Fruit fly (Drosophila melanogaster) whole organism, embryonic: ENCODE measurements around the gene TwdlE.

Source experiments
- CG10431 ChIP-seq: fragments of 200-800 bp; sonication (Bioruptor generic); optimal IDR thresholded peaks from 3 replicates; lab custom pipeline; 2018; ENCODE audit warnings: missing biosample characterization, mild to moderate bottlenecking, missing genetic modification characterization
- CG11695 ChIP-seq: fragments of 200-800 bp; sonication (Bioruptor generic); IDR thresholded peaks from 3 replicates; pipeline ENCODE4 v1.3.6; 2022; ENCODE audit warnings: missing biosample characterization, missing genetic modification characterization
- CG12219 ChIP-seq: fragments of 200-800 bp; sonication (Bioruptor generic); optimal IDR thresholded peaks from 3 replicates; lab custom pipeline; 2018; ENCODE audit warnings: missing biosample characterization, mild to moderate bottlenecking, missing genetic modification characterization
- CG1529 ChIP-seq: fragments of 200-800 bp; sonication (Bioruptor generic); optimal IDR thresholded peaks from 3 replicates; lab custom pipeline; 2018; ENCODE audit warnings: missing biosample characterization, missing genetic modification characterization
- CG1602 ChIP-seq: fragments of 200-800 bp; sonication (Bioruptor generic); optimal IDR thresholded peaks from 3 replicates; lab custom pipeline; 2016; ENCODE audit warnings: missing biosample characterization, missing genetic modification characterization
- CG17829 ChIP-seq: fragments of 200-800 bp; optimal IDR thresholded peaks from 2 replicates; lab custom pipeline; 2019; ENCODE audit warnings: missing biosample characterization, mild to moderate bottlenecking, missing genetic modification characterization, moderate library complexity
- CG2875 ChIP-seq: fragments of 200-800 bp; sonication (Bioruptor generic); optimal IDR thresholded peaks from 2 replicates; lab custom pipeline; 2017; ENCODE audit warnings: missing biosample characterization, mild to moderate bottlenecking, missing genetic modification characterization, missing genetic modification reagents
- CG2889 ChIP-seq: fragments of 200-800 bp; sonication (Bioruptor generic); IDR thresholded peaks from 3 replicates; pipeline ENCODE4 v1.3.6; 2022; ENCODE audit warnings: missing biosample characterization, missing genetic modification characterization
- CG32767 ChIP-seq: fragments of 200-800 bp; sonication (Bioruptor generic); IDR thresholded peaks from 2 replicates; pipeline ENCODE4 v1.3.6; 2022; ENCODE audit warnings: missing biosample characterization, missing genetic modification characterization
- CG32772 ChIP-seq: fragments of 200-800 bp; sonication (Bioruptor generic); IDR thresholded peaks from 2 replicates; pipeline ENCODE4 v1.3.6; 2022; ENCODE audit warnings: missing biosample characterization, missing genetic modification characterization
- CG3847 ChIP-seq: fragments of 200-800 bp; sonication (Bioruptor generic); IDR thresholded peaks from 2 replicates; pipeline ENCODE4 v1.3.6; 2022; ENCODE audit warnings: missing biosample characterization, missing genetic modification characterization
- CG4854 ChIP-seq: fragments of 200-800 bp; sonication (Bioruptor generic); optimal IDR thresholded peaks from 2 replicates; lab custom pipeline; 2016; ENCODE audit warnings: missing biosample characterization, missing genetic modification characterization, inconsistent platforms
- CG6791 ChIP-seq: fragments of 200-800 bp; sonication (Bioruptor generic); IDR thresholded peaks from 3 replicates; pipeline ENCODE4 v1.3.6; 2022; ENCODE audit warnings: missing biosample characterization, missing genetic modification characterization; ENCODE audit not compliant: partially characterized antibody
- CG7928 ChIP-seq: fragments of 200-800 bp; sonication (Bioruptor generic); optimal IDR thresholded peaks from 2 replicates; lab custom pipeline; 2017; ENCODE audit warnings: missing biosample characterization, mild to moderate bottlenecking, missing genetic modification characterization
- CG7987 ChIP-seq: fragments of 200-800 bp; sonication (Bioruptor generic); optimal IDR thresholded peaks from 2 replicates; lab custom pipeline; 2018; ENCODE audit warnings: missing biosample characterization, mild to moderate bottlenecking, missing genetic modification characterization, moderate library complexity
- CG9932 ChIP-seq: fragments of 200-800 bp; sonication (Bioruptor generic); IDR thresholded peaks from 2 replicates; pipeline ENCODE4 v1.3.6; 2022; ENCODE audit warnings: missing biosample characterization, missing genetic modification characterization
- CTCF ChIP-seq: fragments of 200-800 bp; sonication (Bioruptor generic); optimal IDR thresholded peaks from 2 replicates; lab custom pipeline; 2017; ENCODE audit warnings: missing biosample characterization, mild to moderate bottlenecking, missing genetic modification characterization, moderate library complexity
- Dip3 ChIP-seq: fragments of 200-800 bp; sonication (Bioruptor generic); optimal IDR thresholded peaks from 3 replicates; lab custom pipeline; 2016; ENCODE audit warnings: missing biosample characterization, missing genetic modification characterization
- Drgx ChIP-seq: fragments of 200-800 bp; sonication (Bioruptor generic); IDR thresholded peaks from 2 replicates; pipeline ENCODE4 v1.3.6; 2022; ENCODE audit warnings: missing biosample characterization, missing genetic modification characterization
- HLH54F ChIP-seq: fragments of 200-800 bp; sonication (Bioruptor generic); optimal IDR thresholded peaks from 3 replicates; lab custom pipeline; 2016; ENCODE audit warnings: missing biosample characterization, missing genetic modification characterization
- Hr39 ChIP-seq: fragments of >200 bp; optimal IDR thresholded peaks from 2 replicates; lab custom pipeline; 2017
- Mrtf ChIP-seq: fragments of 200-800 bp; sonication (Bioruptor generic); IDR thresholded peaks from 3 replicates; pipeline ENCODE4 v1.3.6; 2022; ENCODE audit warnings: missing biosample characterization, missing genetic modification characterization
- Myb ChIP-seq: fragments of 200-800 bp; sonication (Bioruptor generic); optimal IDR thresholded peaks from 2 replicates; lab custom pipeline; 2016; ENCODE audit warnings: missing biosample characterization, missing genetic modification characterization
- Nf-YC ChIP-seq: fragments of 200-800 bp; optimal IDR thresholded peaks from 3 replicates; lab custom pipeline; 2019; ENCODE audit warnings: missing biosample characterization, mild to moderate bottlenecking, missing genetic modification characterization, moderate library complexity
- Rfx ChIP-seq: fragments of 200-800 bp; sonication (Bioruptor generic); IDR thresholded peaks from 2 replicates; pipeline ENCODE4 v1.3.6; 2022; ENCODE audit warnings: missing biosample characterization, missing genetic modification characterization
- Side ChIP-seq: fragments of 200-800 bp; sonication (Bioruptor generic); optimal IDR thresholded peaks from 2 replicates; lab custom pipeline; 2016; ENCODE audit warnings: missing biosample characterization, missing genetic modification characterization
- Six4 ChIP-seq: fragments of 200-800 bp; sonication (Bioruptor generic); optimal IDR thresholded peaks from 2 replicates; lab custom pipeline; 2016; ENCODE audit warnings: missing biosample characterization, missing genetic modification characterization
- Tbp ChIP-seq: fragments of >200 bp; optimal IDR thresholded peaks from 2 replicates; lab custom pipeline; 2018; ENCODE audit warnings: missing biosample characterization, missing genetic modification characterization
- br ChIP-seq: fragments of >200 bp; optimal IDR thresholded peaks from 2 replicates; lab custom pipeline; 2017
- chm ChIP-seq: fragments of 200-800 bp; sonication (Bioruptor generic); IDR thresholded peaks from 2 replicates; pipeline ENCODE4 v1.3.6; 2022; ENCODE audit warnings: missing biosample characterization, missing genetic modification characterization
- croc ChIP-seq: fragments of 200-800 bp; sonication (Bioruptor generic); conservative IDR thresholded peaks from 3 replicates; pipeline ENCODE4 v1.3.6; 2022; ENCODE audit warnings: missing biosample characterization, missing genetic modification characterization
- dmrt11E ChIP-seq: fragments of 200-800 bp; sonication (Bioruptor generic); optimal IDR thresholded peaks from 3 replicates; lab custom pipeline; 2018; ENCODE audit warnings: missing biosample characterization, mild to moderate bottlenecking, missing genetic modification characterization, moderate library complexity
- dpn ChIP-seq, 2 experiments: fragments of 200-800 bp; sonication (Bioruptor generic); optimal IDR thresholded peaks; 3 replicates each; lab custom pipeline; 2016; ENCODE audit warnings: missing biosample characterization in 2 of 2, missing genetic modification characterization in 2 of 2
- dysf ChIP-seq: fragments of 200-800 bp; sonication (Bioruptor generic); IDR thresholded peaks from 3 replicates; pipeline ENCODE4 v1.3.6; 2022; ENCODE audit warnings: missing biosample characterization, missing genetic modification characterization
- gcm ChIP-seq: fragments of 200-800 bp; sonication (Bioruptor generic); optimal IDR thresholded peaks from 2 replicates; lab custom pipeline; 2019; ENCODE audit warnings: missing biosample characterization, mild to moderate bottlenecking, missing genetic modification characterization, moderate library complexity
- her ChIP-seq: fragments of 200-800 bp; sonication (Bioruptor generic); optimal IDR thresholded peaks from 2 replicates; lab custom pipeline; 2016; ENCODE audit warnings: missing biosample characterization, missing genetic modification characterization
- jigr1 ChIP-seq: fragments of 200-800 bp; sonication (Bioruptor generic); IDR thresholded peaks from 3 replicates; pipeline ENCODE4 v1.3.6; 2022; ENCODE audit warnings: missing biosample characterization, missing genetic modification characterization
- klu ChIP-seq: fragments of 200-800 bp; sonication (Bioruptor generic); IDR thresholded peaks from 2 replicates; pipeline ENCODE4 v1.3.6; 2022; ENCODE audit warnings: missing biosample characterization, missing genetic modification characterization
- lmd ChIP-seq: fragments of 200-800 bp; sonication (Bioruptor generic); IDR thresholded peaks from 2 replicates; pipeline ENCODE4 v1.3.6; 2022; ENCODE audit warnings: missing biosample characterization, missing genetic modification characterization
- lola ChIP-seq, 3 experiments: fragments of >200 bp in 2 of 3; fragments of 200-800 bp in 1 of 3; sonication (Bioruptor generic) in 1 of 3; optimal IDR thresholded peaks; 2 replicates each; lab custom pipeline; 2017 to 2019; ENCODE audit warnings: missing biosample characterization in 3 of 3, missing genetic modification characterization in 3 of 3, mild to moderate bottlenecking in 1 of 3, moderate library complexity in 1 of 3
- mirr ChIP-seq: fragments of 200-800 bp; sonication (Bioruptor generic); optimal IDR thresholded peaks from 3 replicates; lab custom pipeline; 2018; ENCODE audit warnings: missing biosample characterization, mild to moderate bottlenecking, missing genetic modification characterization
- nom ChIP-seq: fragments of 200-800 bp; sonication (Bioruptor generic); optimal IDR thresholded peaks from 2 replicates; lab custom pipeline; 2017; ENCODE audit warnings: missing biosample characterization, missing genetic modification characterization, mild to moderate bottlenecking, moderate library complexity, missing genetic modification reagents
- phol ChIP-seq: fragments of 200-800 bp; sonication (Bioruptor generic); optimal IDR thresholded peaks from 3 replicates; lab custom pipeline; 2018; ENCODE audit warnings: missing biosample characterization, mild to moderate bottlenecking, missing genetic modification characterization, moderate library complexity
- ro ChIP-seq: fragments of 200-800 bp; sonication (Bioruptor generic); IDR thresholded peaks from 2 replicates; pipeline ENCODE4 v1.3.6; 2022; ENCODE audit warnings: missing biosample characterization, missing genetic modification characterization
- row ChIP-seq: fragments of 200-800 bp; sonication (Bioruptor generic); IDR thresholded peaks from 3 replicates; pipeline ENCODE4 v1.3.6; 2022; ENCODE audit warnings: missing biosample characterization, missing genetic modification characterization
- salm ChIP-seq: fragments of 200-800 bp; sonication (Bioruptor generic); optimal IDR thresholded peaks from 2 replicates; lab custom pipeline; 2018; ENCODE audit warnings: missing biosample characterization, mild to moderate bottlenecking, missing genetic modification characterization
- sd ChIP-seq: fragments of 200-800 bp; sonication (Bioruptor generic); optimal IDR thresholded peaks from 3 replicates; lab custom pipeline; 2018; ENCODE audit warnings: missing biosample characterization, mild to moderate bottlenecking, missing genetic modification characterization, moderate library complexity
- slou ChIP-seq: fragments of 200-800 bp; sonication (Bioruptor generic); optimal IDR thresholded peaks from 3 replicates; lab custom pipeline; 2016; ENCODE audit warnings: missing biosample characterization, missing genetic modification characterization
- sna ChIP-seq: fragments of 200-800 bp; sonication (Bioruptor generic); IDR thresholded peaks from 2 replicates; pipeline ENCODE4 v1.3.6; 2022; ENCODE audit warnings: missing biosample characterization, missing genetic modification characterization; ENCODE audit not compliant: partially characterized antibody
- sug ChIP-seq: fragments of 200-800 bp; optimal IDR thresholded peaks from 2 replicates; lab custom pipeline; 2019; ENCODE audit warnings: missing biosample characterization, mild to moderate bottlenecking, missing genetic modification characterization, moderate library complexity
- unpg ChIP-seq: fragments of 200-800 bp; sonication (Bioruptor generic); optimal IDR thresholded peaks from 3 replicates; lab custom pipeline; 2018; ENCODE audit warnings: missing biosample characterization, mild to moderate bottlenecking, missing genetic modification characterization, moderate library complexity
- wdn ChIP-seq: fragments of 200-800 bp; sonication (Bioruptor generic); IDR thresholded peaks from 2 replicates; pipeline ENCODE4 v1.3.6; 2022; ENCODE audit warnings: missing biosample characterization, missing genetic modification characterization

TwdlE gene

dm6 chr2L:7811249-7812002 is 49.2 kb downstream of the TwdlE start, which contains the start of gene LanB1 (continued):
- TF ChIP-seq lola (GFP tag; optimal IDR thresholded peaks at IDR 0.05; lab: Kevin White, UChicago): no peak
- TF ChIP-seq croc (GFP tag; lab: Robert Waterston, UW): no peak
- no peak for TF ChIP-seq Tbp (GFP tag; lab: Kevin White, UChicago)
- TF ChIP-seq CG9932 (GFP tag; lab: Robert Waterston, UW): no peak
- TF ChIP-seq her (GFP tag; lab: Kevin White, UChicago): peak; percentile 61
- TF ChIP-seq CG10431 (GFP tag; lab: Kevin White, UChicago): no peak
- no peak for TF ChIP-seq CG32772 (GFP tag; lab: Robert Waterston, UW)
- no peak for TF ChIP-seq dysf (GFP tag; lab: Robert Waterston, UW)
- peak; percentile 16 for TF ChIP-seq CG12219 (GFP tag; lab: Kevin White, UChicago)
- peak; percentile 7 for TF ChIP-seq CG17829 (tag; lab: Kevin White, UChicago)
- peak; percentile 40 for TF ChIP-seq Drgx (GFP tag; lab: Robert Waterston, UW)
- TF ChIP-seq CTCF: no peak
- TF ChIP-seq CG2889 (GFP tag; lab: Robert Waterston, UW): no peak
- TF ChIP-seq CG4854 (GFP tag; lab: Kevin White, UChicago): no peak
- TF ChIP-seq nom: peak; percentile 14
- no peak for TF ChIP-seq sug (tag; lab: Kevin White, UChicago)
- TF ChIP-seq CG6791: peak; percentile 61; the same call in 2 of the 3 replicates
- peak; percentile 57 for TF ChIP-seq Myb (GFP tag; lab: Kevin White, UChicago)
- no peak for TF ChIP-seq HLH54F (GFP tag; lab: Kevin White, UChicago)
- no peak for TF ChIP-seq mirr
- TF ChIP-seq Rfx (GFP tag; lab: Robert Waterston, UW): peak; percentile 32; the same call in 1 of the 2 replicates
- no peak for TF ChIP-seq gcm (GFP tag; lab: Kevin White, UChicago)
- peak; percentile 70; the same call in 1 of the 2 replicates for TF ChIP-seq chm (GFP tag; lab: Robert Waterston, UW)
- no peak for TF ChIP-seq br (lab: Kevin White, UChicago)
- no peak for TF ChIP-seq Mrtf (GFP tag; lab: Robert Waterston, UW)
- no peak for TF ChIP-seq CG1602 (GFP tag; lab: Kevin White, UChicago)
- TF ChIP-seq CG1529 (GFP tag; lab: Kevin White, UChicago): no peak
- TF ChIP-seq wdn: no peak
- TF ChIP-seq phol: no peak
- no peak for TF ChIP-seq Hr39 (lab: Kevin White, UChicago)
- no peak for TF ChIP-seq dpn (GFP tag; optimal IDR thresholded peaks at IDR 0.05; lab: Kevin White, UChicago)
- no peak for TF ChIP-seq CG7928 (GFP tag; lab: Kevin White, UChicago)
- no peak for TF ChIP-seq lmd (GFP tag; lab: Robert Waterston, UW)
- no peak for TF ChIP-seq Dip3 (GFP tag; lab: Kevin White, UChicago)
- TF ChIP-seq Six4: no peak
- TF ChIP-seq salm (tag; lab: Kevin White, UChicago): no peak
- peak; percentile 84 for TF ChIP-seq sd (tag; lab: Kevin White, UChicago)
- no peak for TF ChIP-seq CG11695
- TF ChIP-seq unpg (GFP tag; lab: Kevin White, UChicago): no peak
- no peak for TF ChIP-seq Nf-YC (tag; lab: Kevin White, UChicago)
- TF ChIP-seq jigr1 (GFP tag; lab: Robert Waterston, UW): no peak
- peak; percentile 31 for TF ChIP-seq Side
- no peak for TF ChIP-seq slou (GFP tag; lab: Kevin White, UChicago)
- no peak for TF ChIP-seq ro (GFP tag; lab: Robert Waterston, UW)
- TF ChIP-seq klu: no peak
- no peak for TF ChIP-seq dmrt11E (tag; lab: Kevin White, UChicago)
- TF ChIP-seq row (GFP tag; lab: Robert Waterston, UW): peak; percentile 30; the same call in 2 of the 3 replicates
- TF ChIP-seq CG2875: no peak
- TF ChIP-seq CG32767 (GFP tag; lab: Robert Waterston, UW): peak; percentile 77
- TF ChIP-seq sna (GFP tag; lab: Robert Waterston, UW): 0 out of 2 replicates have a peak, but pooled peaks have one; percentile 37
- TF ChIP-seq CG3847: no peak
- peak; percentile 36 for TF ChIP-seq CG7987 (GFP tag; lab: Kevin White, UChicago)
